Fruit fly (Drosophila melanogaster): Measurements from ENCODE around the gene CG14711.

Gene CG14711

dm6 chr3R:11582253-11582589 lies 40.9 kb upstream of the CG14711 start (continued):
- TF ChIP-seq emc (GFP tag; optimal IDR thresholded peaks at IDR 0.05) = no peak
- TF ChIP-seq cwo (GFP tag; optimal IDR thresholded peaks at IDR 0.05) = peak; percentile 41
- TF ChIP-seq Atf-2 (GFP tag; optimal IDR thresholded peaks at IDR 0.05) = peak; percentile 43
- TF ChIP-seq CG4730 (GFP tag; IDR thresholded peaks at IDR 0.05) = peak; percentile 50; the same call in 1 of the 2 replicates
- TF ChIP-seq Max (GFP tag; optimal IDR thresholded peaks at IDR 0.05) = no peak
- peak; percentile 25 for TF ChIP-seq CG7987 (GFP tag; optimal IDR thresholded peaks at IDR 0.05)
- TF ChIP-seq CG12769 (tag; optimal IDR thresholded peaks at IDR 0.05) = no peak
- TF ChIP-seq btn (GFP tag; optimal IDR thresholded peaks at IDR 0.05) = peak; percentile 65
- peak; percentile 72 for TF ChIP-seq lilli (GFP tag; optimal IDR thresholded peaks at IDR 0.05)
- no peak for TF ChIP-seq Sry-β (GFP tag; optimal IDR thresholded peaks at IDR 0.05)
- no peak for TF ChIP-seq twi (tag; optimal IDR thresholded peaks at IDR 0.05)
- peak; percentile 46 for TF ChIP-seq CG10979 (tag; optimal IDR thresholded peaks at IDR 0.05)
- TF ChIP-seq run (tag; optimal IDR thresholded peaks at IDR 0.05) = no peak
- TF ChIP-seq sens (GFP tag) = peak; percentile 90
- TF ChIP-seq en (GFP tag; optimal IDR thresholded peaks at IDR 0.05) = peak; percentile 56
- no peak for TF ChIP-seq CG18599 (GFP tag; optimal IDR thresholded peaks at IDR 0.05)
- no peak for TF ChIP-seq Neu2 (GFP tag; optimal IDR thresholded peaks at IDR 0.05; ENCODE audit: borderline replicate concordance)
- peak; percentile 86 for TF ChIP-seq vvl (GFP tag; IDR thresholded peaks at IDR 0.05)
- TF ChIP-seq CG8944 (GFP tag; optimal IDR thresholded peaks at IDR 0.05) = peak; percentile 63
- 0 out of 3 replicates have a peak, but pooled peaks have one; percentile 46 for TF ChIP-seq Mrtf (GFP tag; IDR thresholded peaks at IDR 0.05)
- no peak for TF ChIP-seq CG3065 (GFP tag; optimal IDR thresholded peaks at IDR 0.05)
- TF ChIP-seq crp (GFP tag; optimal IDR thresholded peaks at IDR 0.05) = peak in 1 of 2 experiments; percentile 10
- no peak for TF ChIP-seq CG17568 (GFP tag; optimal IDR thresholded peaks at IDR 0.05)
- peak; percentile 41 for TF ChIP-seq CG3163 (GFP tag; optimal IDR thresholded peaks at IDR 0.05)
- TF ChIP-seq YL-1 (GFP tag; optimal IDR thresholded peaks at IDR 0.05) = no peak
- no peak for TF ChIP-seq stwl (tag; optimal IDR thresholded peaks at IDR 0.05)
- TF ChIP-seq Dip3 (GFP tag; optimal IDR thresholded peaks at IDR 0.05) = peak; percentile 35
- no peak for TF ChIP-seq Nf-YC (tag; optimal IDR thresholded peaks at IDR 0.05)
- TF ChIP-seq Pdp1 (GFP tag; optimal IDR thresholded peaks at IDR 0.05) = peak; percentile 44 to 58
- peak; percentile 73 to 77 for TF ChIP-seq bsh (GFP tag; optimal IDR thresholded peaks at IDR 0.05)
- peak; percentile 67 for TF ChIP-seq CG17829 (tag; optimal IDR thresholded peaks at IDR 0.05)
- no peak for TF ChIP-seq vnd (GFP tag; IDR thresholded peaks at IDR 0.05; ENCODE audit: partially characterized antibody)
- peak; percentile 26 for TF ChIP-seq CG1602 (GFP tag; optimal IDR thresholded peaks at IDR 0.05)
- no peak for TF ChIP-seq odd (GFP tag; optimal IDR thresholded peaks at IDR 0.05)
- peak; percentile 69 for TF ChIP-seq CG14014 (GFP tag; IDR thresholded peaks at IDR 0.05)
- peak; percentile 23 for TF ChIP-seq CG18764 (GFP tag; optimal IDR thresholded peaks at IDR 0.05)
- no peak for TF ChIP-seq CG12744 (GFP tag; optimal IDR thresholded peaks at IDR 0.05)
- TF ChIP-seq gsb-n (tag; optimal IDR thresholded peaks at IDR 0.05) = no peak
- no peak for TF ChIP-seq gem (tag; optimal IDR thresholded peaks at IDR 0.05)
- TF ChIP-seq CG13424 (tag; optimal IDR thresholded peaks at IDR 0.05) = peak; percentile 75
- peak; percentile 62 for TF ChIP-seq D19A (tag; optimal IDR thresholded peaks at IDR 0.05)
- TF ChIP-seq Kr (GFP tag; optimal IDR thresholded peaks at IDR 0.05) = no peak
- no peak for TF ChIP-seq CG5180 (GFP tag; optimal IDR thresholded peaks at IDR 0.05)
- no peak for TF ChIP-seq nerfin-1 (tag; optimal IDR thresholded peaks at IDR 0.05)
- no peak for TF ChIP-seq NFAT (GFP tag; IDR thresholded peaks at IDR 0.05)
- peak; percentile 25 for TF ChIP-seq cato (GFP tag; optimal IDR thresholded peaks at IDR 0.05; ENCODE audit: borderline replicate concordance)
- no peak for TF ChIP-seq z (GFP tag; IDR thresholded peaks at IDR 0.05)
- peak; percentile 84 for TF ChIP-seq CG1603 (tag; optimal IDR thresholded peaks at IDR 0.05)
- TF ChIP-seq CG10959 (GFP tag; IDR thresholded peaks at IDR 0.05) = no peak
- no peak for TF ChIP-seq fd64A (GFP tag; optimal IDR thresholded peaks at IDR 0.05)

Data from whole organism, embryonic.